Worm (Caenorhabditis elegans) whole organism, L3 larva: Measurements from ENCODE around the gene nas-7.

Source experiments
- ZK546.5 ChIP-seq: sonication (generic microtip); optimal IDR thresholded peaks from 2 replicates; lab custom pipeline; 2017; ENCODE audit warnings: missing biosample characterization, missing genetic modification characterization
- ama-1 ChIP-seq: fragments of 150-350 bp; optimal IDR thresholded peaks from 2 replicates; lab custom pipeline; 2018
- ceh-16 ChIP-seq: sonication (generic microtip); optimal IDR thresholded peaks from 2 replicates; lab custom pipeline; 2017; ENCODE audit warnings: missing biosample characterization, missing genetic modification characterization
- ceh-82 ChIP-seq: fragments of 150-350 bp; optimal IDR thresholded peaks from 2 replicates; lab custom pipeline; 2014; ENCODE audit warnings: missing biosample characterization, missing genetic modification characterization
- elt-3 ChIP-seq, 3 experiments: fragments of 150-350 bp in 1 of 3; sonication (generic microtip) in 2 of 3; optimal IDR thresholded peaks; 2 replicates in 2 of 3; 4 replicates in 1 of 3; lab custom pipeline; 2014 to 2017; ENCODE audit warnings: missing biosample characterization in 3 of 3, missing genetic modification characterization in 3 of 3
- fkh-10 ChIP-seq: sonication (generic microtip); optimal IDR thresholded peaks from 2 replicates; lab custom pipeline; 2017; ENCODE audit warnings: missing biosample characterization, missing genetic modification reagents, missing genetic modification characterization
- fos-1 ChIP-seq: fragments of 150-350 bp; optimal IDR thresholded peaks from 2 replicates; lab custom pipeline; 2014; ENCODE audit warnings: missing biosample characterization, missing genetic modification characterization
- jun-1 ChIP-seq: fragments of 150-350 bp; optimal IDR thresholded peaks from 2 replicates; lab custom pipeline; 2014; ENCODE audit warnings: missing biosample characterization, missing genetic modification reagents, missing genetic modification characterization
- lin-15B ChIP-seq: fragments of 150-350 bp; optimal IDR thresholded peaks from 2 replicates; lab custom pipeline; 2014; ENCODE audit warnings: missing biosample characterization, missing genetic modification characterization
- nhr-11 ChIP-seq: fragments of 150-350 bp; optimal IDR thresholded peaks from 2 replicates; lab custom pipeline; 2014; ENCODE audit warnings: missing biosample characterization, missing genetic modification characterization
- nhr-12 ChIP-seq: fragments of 150-350 bp; optimal IDR thresholded peaks from 2 replicates; lab custom pipeline; 2014; ENCODE audit warnings: missing biosample characterization, missing genetic modification characterization
- tbx-2 ChIP-seq: sonication (generic microtip); optimal IDR thresholded peaks from 2 replicates; lab custom pipeline; 2016; ENCODE audit warnings: mild to moderate bottlenecking, missing genetic modification characterization, missing compliant biosample characterization

DNA sequence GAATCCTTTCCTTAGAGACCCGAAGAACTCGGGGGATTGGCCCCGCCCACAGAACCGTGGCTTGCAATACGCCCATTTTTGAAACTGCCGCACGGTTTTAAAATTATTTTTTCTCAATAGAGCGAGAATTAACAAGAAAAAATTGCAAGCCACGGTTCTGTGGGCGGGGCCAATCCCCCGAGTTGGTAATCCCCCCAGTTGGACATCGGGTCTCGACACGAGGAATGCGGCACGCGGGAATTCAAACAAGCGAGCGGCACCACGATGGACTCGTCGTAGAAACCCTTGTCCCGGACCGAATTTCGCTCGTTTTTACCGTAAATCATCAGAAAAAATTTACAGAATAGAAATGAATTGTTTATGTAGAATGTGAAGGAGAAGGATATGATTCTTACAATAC is 49.5 kb downstream of the nas-7 start:
- TF ChIP-seq tbx-2 (tag; lab: Kevin White, UChicago) (no peak), ZK546.5 (tag; lab: Kevin White, UChicago) (no peak), nhr-11 (no peak), elt-3 (tag; optimal IDR thresholded peaks at IDR 0.05; lab: Kevin White, UChicago) (no peak), ama-1 (lab: Kevin White, UChicago) (no peak), ceh-82 (no peak), nhr-12 (tag; lab: Kevin White, UChicago) (no peak), fkh-10 (GFP tag; lab: Kevin White, UChicago) (no peak), fos-1 (tag; lab: Kevin White, UChicago) (no peak), jun-1 (tag; lab: Kevin White, UChicago) (no peak), lin-15B (tag; lab: Kevin White, UChicago) (no peak), ceh-16 (tag; lab: Kevin White, UChicago) (no peak)
